Fruit fly (Drosophila melanogaster): ENCODE results near the gene CG42245.

The CG42245 gene

dm6 chr3L:2595481-2595880, 36.0 kb upstream of the CG42245 start, which contains the start of gene CG16984:
CG16984 (plus strand) TSS chr3L:2595781.
- no peak for TF ChIP-seq CG4496 (GFP tag; IDR thresholded peaks at IDR 0.05)
- no peak for TF ChIP-seq rn (GFP tag; IDR thresholded peaks at IDR 0.05)
- no peak for TF ChIP-seq CG9948 (tag; optimal IDR thresholded peaks at IDR 0.05)
- no peak for TF ChIP-seq Pif1B (GFP tag; optimal IDR thresholded peaks at IDR 0.05)
- TF ChIP-seq Snoo (tag; optimal IDR thresholded peaks at IDR 0.05): no peak
- TF ChIP-seq CG13204 (GFP tag; optimal IDR thresholded peaks at IDR 0.05): no peak
- no peak for TF ChIP-seq fd96Ca (GFP tag; IDR thresholded peaks at IDR 0.05)
- no peak for TF ChIP-seq CG10348 (GFP tag; IDR thresholded peaks at IDR 0.05)
- no peak for TF ChIP-seq CG15710 (tag; optimal IDR thresholded peaks at IDR 0.05)
- TF ChIP-seq CG17806 (tag; optimal IDR thresholded peaks at IDR 0.05): no peak
- no peak for TF ChIP-seq CG8159 (tag; optimal IDR thresholded peaks at IDR 0.05)
- TF ChIP-seq gl (tag; optimal IDR thresholded peaks at IDR 0.05): no peak

- TF ChIP-seq Snoo (tag; optimal IDR thresholded peaks at IDR 0.05): no peak
- no peak for TF ChIP-seq CG15710 (tag; optimal IDR thresholded peaks at IDR 0.05)
- no peak for TF ChIP-seq Pif1B (GFP tag; optimal IDR thresholded peaks at IDR 0.05)
- no peak for TF ChIP-seq D1 (tag; optimal IDR thresholded peaks at IDR 0.05)
- TF ChIP-seq Pif1A (GFP tag; optimal IDR thresholded peaks at IDR 0.05): no peak
- TF ChIP-seq CG14655 (GFP tag; optimal IDR thresholded peaks at IDR 0.05): no peak
- no peak for TF ChIP-seq gl (tag; optimal IDR thresholded peaks at IDR 0.05)
- TF ChIP-seq fd96Ca (GFP tag; IDR thresholded peaks at IDR 0.05): no peak; the same call in 2 of the 3 replicates
- no peak for TF ChIP-seq Ets98B (GFP tag; IDR thresholded peaks at IDR 0.05)
Observed at dm6 chr3L:2599214-2599730, 32.2 kb upstream of the CG42245 start, which contains the start of the genes CG16985 and CG12182. CG16985 (plus strand) TSS chr3L:2599297. CG12182 (minus strand) TSS chr3L:2599579.

- TF ChIP-seq Snoo (tag; optimal IDR thresholded peaks at IDR 0.05) (no peak), Ets98B (GFP tag; IDR thresholded peaks at IDR 0.05) (no peak), Pif1B (GFP tag; optimal IDR thresholded peaks at IDR 0.05) (no peak), CG4496 (GFP tag; IDR thresholded peaks at IDR 0.05) (no peak), CG15710 (tag; optimal IDR thresholded peaks at IDR 0.05) (no peak), CG8301 (tag; optimal IDR thresholded peaks at IDR 0.05) (no peak), CG9948 (tag; optimal IDR thresholded peaks at IDR 0.05) (no peak), CG12605 (GFP tag; IDR thresholded peaks at IDR 0.05) (no peak), CG17806 (tag; optimal IDR thresholded peaks at IDR 0.05) (no peak)
Observed at dm6 chr3L:2600144-2600543, 31.4 kb upstream of the CG42245 start, which contains the start of gene CG16986. CG16986 (plus strand) TSS chr3L:2600331.

- TF ChIP-seq CG4496 (GFP tag; IDR thresholded peaks at IDR 0.05) (no peak), Pif1A (GFP tag; optimal IDR thresholded peaks at IDR 0.05) (no peak), gl (tag; optimal IDR thresholded peaks at IDR 0.05) (no peak), CG8301 (tag; optimal IDR thresholded peaks at IDR 0.05) (no peak), CG34367 (tag; optimal IDR thresholded peaks at IDR 0.05) (no peak), D1 (tag; optimal IDR thresholded peaks at IDR 0.05) (no peak), CG12605 (GFP tag; IDR thresholded peaks at IDR 0.05) (no peak), EcR (GFP tag; optimal IDR thresholded peaks at IDR 0.05) (no peak), CG9948 (tag; optimal IDR thresholded peaks at IDR 0.05) (no peak), Pif1B (GFP tag; optimal IDR thresholded peaks at IDR 0.05) (no peak), CG15710 (tag; optimal IDR thresholded peaks at IDR 0.05) (no peak), Ets98B (GFP tag; IDR thresholded peaks at IDR 0.05) (no peak), CG13204 (GFP tag; optimal IDR thresholded peaks at IDR 0.05) (no peak), CG17806 (tag; optimal IDR thresholded peaks at IDR 0.05) (no peak), CG8159 (tag; optimal IDR thresholded peaks at IDR 0.05) (no peak), CG14655 (GFP tag; optimal IDR thresholded peaks at IDR 0.05) (no peak), fd96Ca (GFP tag; IDR thresholded peaks at IDR 0.05) (no peak), rn (GFP tag; IDR thresholded peaks at IDR 0.05) (no peak), CG10348 (GFP tag; IDR thresholded peaks at IDR 0.05) (no peak), CG32121 (GFP tag; IDR thresholded peaks at IDR 0.05) (no peak)
Observed at dm6 chr3L:2608825-2609224, 22.7 kb upstream of the CG42245 start.

dm6 chr3L:2614222-2614621, 17.3 kb upstream of the CG42245 start:
- TF ChIP-seq CG15710 (tag; optimal IDR thresholded peaks at IDR 0.05): peak; percentile 22
- peak; percentile 5 for TF ChIP-seq CG17806 (tag; optimal IDR thresholded peaks at IDR 0.05)
- TF ChIP-seq D1 (tag; optimal IDR thresholded peaks at IDR 0.05): no peak
- TF ChIP-seq CG14655 (GFP tag; optimal IDR thresholded peaks at IDR 0.05): peak; percentile 52
- TF ChIP-seq CG9948 (tag; optimal IDR thresholded peaks at IDR 0.05): peak; percentile 38
- no peak for TF ChIP-seq Ets98B (GFP tag; IDR thresholded peaks at IDR 0.05)
- peak; percentile 20 for TF ChIP-seq CG8301 (tag; optimal IDR thresholded peaks at IDR 0.05)
- TF ChIP-seq CG10348 (GFP tag; IDR thresholded peaks at IDR 0.05): no peak
- TF ChIP-seq CG12605 (GFP tag; IDR thresholded peaks at IDR 0.05): no peak
- peak; percentile 45 for TF ChIP-seq CG8159 (tag; optimal IDR thresholded peaks at IDR 0.05)
- TF ChIP-seq gl (tag; optimal IDR thresholded peaks at IDR 0.05): no peak
- no peak for TF ChIP-seq rn (GFP tag; IDR thresholded peaks at IDR 0.05)
- TF ChIP-seq CG13204 (GFP tag; optimal IDR thresholded peaks at IDR 0.05): no peak
- no peak for TF ChIP-seq EcR (GFP tag; optimal IDR thresholded peaks at IDR 0.05)
- TF ChIP-seq CG4496 (GFP tag; IDR thresholded peaks at IDR 0.05): no peak
- TF ChIP-seq Pif1B (GFP tag; optimal IDR thresholded peaks at IDR 0.05): no peak
- TF ChIP-seq fd96Ca (GFP tag; IDR thresholded peaks at IDR 0.05): 0 out of 3 replicates have a peak, but pooled peaks have one; percentile 19

dm6 chr3L:2629964-2630363, 1.6 kb upstream of the CG42245 start, which contains the start of gene Pxn:
Pxn (minus strand) TSS chr3L:2630064.
- TF ChIP-seq Snoo (tag; optimal IDR thresholded peaks at IDR 0.05) (no peak), Ets98B (GFP tag; IDR thresholded peaks at IDR 0.05) (0 out of 2 replicates have a peak, but pooled peaks have one; percentile 17), CG4496 (GFP tag; IDR thresholded peaks at IDR 0.05) (peak; percentile 64), Pif1B (GFP tag; optimal IDR thresholded peaks at IDR 0.05) (no peak), CG14655 (GFP tag; optimal IDR thresholded peaks at IDR 0.05) (no peak), D1 (tag; optimal IDR thresholded peaks at IDR 0.05) (no peak), CG32121 (GFP tag; IDR thresholded peaks at IDR 0.05) (no peak), fd96Ca (GFP tag; IDR thresholded peaks at IDR 0.05) (no peak), Pif1A (GFP tag; optimal IDR thresholded peaks at IDR 0.05) (no peak), CG8159 (tag; optimal IDR thresholded peaks at IDR 0.05) (no peak)

All from whole organism, pupa.